Fruit fly (Drosophila melanogaster) whole organism, embryonic: ENCODE measurements around the gene CG32388.

Source experiments
- CG10321 ChIP-seq: fragments of 200-800 bp; sonication (Bioruptor generic); IDR thresholded peaks from 2 replicates; pipeline ENCODE4 v1.3.6; 2022; ENCODE audit warnings: missing biosample characterization, missing genetic modification characterization
- CG1529 ChIP-seq: fragments of 200-800 bp; sonication (Bioruptor generic); optimal IDR thresholded peaks from 3 replicates; lab custom pipeline; 2018; ENCODE audit warnings: missing biosample characterization, missing genetic modification characterization
- CG16779 ChIP-seq: fragments of 200-800 bp; sonication (Bioruptor generic); IDR thresholded peaks from 2 replicates; pipeline ENCODE4 v1.3.6; 2022; ENCODE audit warnings: missing biosample characterization, missing genetic modification characterization
- CG17568 ChIP-seq: fragments of 200-800 bp; sonication (Bioruptor generic); optimal IDR thresholded peaks from 2 replicates; lab custom pipeline; 2018; ENCODE audit warnings: missing biosample characterization, mild to moderate bottlenecking, missing genetic modification characterization, moderate library complexity
- CG4328 ChIP-seq: fragments of 200-800 bp; sonication (Bioruptor generic); optimal IDR thresholded peaks from 3 replicates; lab custom pipeline; 2017; ENCODE audit warnings: missing biosample characterization, missing genetic modification reagents, missing genetic modification characterization
- CG9609 ChIP-seq: fragments of 200-800 bp; sonication (Bioruptor generic); optimal IDR thresholded peaks from 3 replicates; lab custom pipeline; 2016; ENCODE audit warnings: missing biosample characterization, missing genetic modification characterization
- sug ChIP-seq: fragments of 200-800 bp; optimal IDR thresholded peaks from 2 replicates; lab custom pipeline; 2019; ENCODE audit warnings: missing biosample characterization, mild to moderate bottlenecking, missing genetic modification characterization, moderate library complexity
- vvl ChIP-seq: fragments of 200-800 bp; sonication (Bioruptor generic); IDR thresholded peaks from 2 replicates; pipeline ENCODE4 v1.3.6; 2022; ENCODE audit warnings: missing biosample characterization, missing genetic modification characterization

DNA sequence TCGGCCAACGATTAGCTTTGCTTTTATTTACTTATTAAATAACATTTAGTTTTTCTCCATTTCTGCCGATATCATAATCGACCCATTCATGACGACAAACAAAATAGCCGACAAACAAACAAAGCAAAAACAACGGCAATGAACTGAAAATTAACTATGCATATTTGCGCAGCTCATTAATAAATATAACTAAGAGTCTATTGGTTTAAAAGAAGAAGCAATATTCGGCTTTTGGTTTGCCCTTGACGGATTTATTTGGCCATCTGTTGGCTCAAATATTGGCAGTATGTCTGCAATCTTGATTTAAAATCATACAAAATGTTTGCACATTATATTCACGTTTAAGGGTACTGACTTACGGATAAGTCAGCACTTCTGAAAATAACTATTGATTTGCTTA, 15.6 kb upstream of the CG32388 start:
- TF ChIP-seq sug (tag; lab: Kevin White, UChicago): no peak
- TF ChIP-seq CG16779 (GFP tag; lab: Robert Waterston, UW): no peak
- TF ChIP-seq CG17568 (GFP tag; lab: Kevin White, UChicago): no peak
- TF ChIP-seq vvl (GFP tag; lab: Robert Waterston, UW): no peak
- no peak for TF ChIP-seq CG4328 (GFP tag; lab: Kevin White, UChicago)
- no peak for TF ChIP-seq CG1529
- no peak for TF ChIP-seq CG10321 (GFP tag; lab: Robert Waterston, UW)
- no peak for TF ChIP-seq CG9609 (GFP tag; lab: Kevin White, UChicago)
